Fruit fly (Drosophila melanogaster): ENCODE data around the gene CG12025.

The CG12025 gene

DNA sequence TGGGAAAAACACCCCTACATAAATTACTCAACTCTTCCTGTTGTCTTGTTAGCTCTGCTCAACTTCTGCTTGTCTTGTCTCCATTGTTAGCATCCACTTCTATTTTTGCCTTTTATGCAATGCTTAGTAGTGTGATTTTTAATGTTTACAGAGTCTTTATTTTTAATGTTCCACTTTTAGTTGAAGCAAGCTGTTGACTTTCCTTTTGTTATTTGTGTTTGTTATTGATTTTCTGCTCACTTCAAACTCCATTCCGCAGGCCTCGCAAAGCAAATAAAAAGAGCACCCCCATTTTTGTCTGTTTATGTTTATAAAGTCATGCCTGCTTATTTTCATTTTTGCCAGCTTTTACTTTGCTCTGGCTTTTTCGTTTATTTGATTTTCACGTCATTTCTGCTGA lies 16.7 kb downstream of the CG12025 start (continued):
- TF ChIP-seq CG12299 (tag; optimal IDR thresholded peaks at IDR 0.05) (no peak), pfk (GFP tag; optimal IDR thresholded peaks at IDR 0.05) (no peak), lab (GFP tag; optimal IDR thresholded peaks at IDR 0.05) (peak; percentile 34), sc (optimal IDR thresholded peaks at IDR 0.05) (no peak), sc (GFP tag; optimal IDR thresholded peaks at IDR 0.05) (no peak), CG15696 (tag; optimal IDR thresholded peaks at IDR 0.05) (no peak), CG32532 (GFP tag; IDR thresholded peaks at IDR 0.05) (no peak), CG15479 (GFP tag; optimal IDR thresholded peaks at IDR 0.05) (no peak), onecut (GFP tag; IDR thresholded peaks at IDR 0.05) (peak; percentile 60), CG6272 (GFP tag; IDR thresholded peaks at IDR 0.05) (no peak), row (GFP tag; IDR thresholded peaks at IDR 0.05) (no peak), rib (GFP tag; IDR thresholded peaks at IDR 0.05) (no peak), CG9932 (GFP tag; IDR thresholded peaks at IDR 0.05) (no peak), Hand (GFP tag; optimal IDR thresholded peaks at IDR 0.05) (no peak), corto (GFP tag; optimal IDR thresholded peaks at IDR 0.05) (no peak), CG2120 (GFP tag; optimal IDR thresholded peaks at IDR 0.05) (peak; percentile 7), CG9609 (GFP tag; optimal IDR thresholded peaks at IDR 0.05) (no peak), Fer1 (GFP tag; optimal IDR thresholded peaks at IDR 0.05) (no peak), Spps (tag; optimal IDR thresholded peaks at IDR 0.05) (no peak), salm (tag; optimal IDR thresholded peaks at IDR 0.05) (no peak), z (GFP tag; IDR thresholded peaks at IDR 0.05) (no peak), bigmax (GFP tag; optimal IDR thresholded peaks at IDR 0.05) (no peak), CG14667 (GFP tag; IDR thresholded peaks at IDR 0.05) (no peak), gsb-n (tag; optimal IDR thresholded peaks at IDR 0.05) (no peak), YL-1 (GFP tag; optimal IDR thresholded peaks at IDR 0.05) (no peak), ci (GFP tag; IDR thresholded peaks at IDR 0.05) (0 out of 3 replicates have a peak, but pooled peaks have one; percentile 33), Oaz (GFP tag; IDR thresholded peaks at IDR 0.05) (no peak), CG6765 (GFP tag; optimal IDR thresholded peaks at IDR 0.05) (no peak), Hmr (GFP tag; optimal IDR thresholded peaks at IDR 0.05) (no peak), Rfx (GFP tag; IDR thresholded peaks at IDR 0.05) (0 out of 2 replicates have a peak, but pooled peaks have one; percentile 16), Med (GFP tag) (peak; percentile 53), bsh (GFP tag; optimal IDR thresholded peaks at IDR 0.05) (no peak), Jarid2 (GFP tag; optimal IDR thresholded peaks at IDR 0.05) (no peak), CG1832 (GFP tag; optimal IDR thresholded peaks at IDR 0.05) (no peak), Scr (GFP tag; IDR thresholded peaks at IDR 0.05; ENCODE audit: partially characterized antibody) (no peak), CG31441 (GFP tag; IDR thresholded peaks at IDR 0.05) (no peak), CG11247 (GFP tag; IDR thresholded peaks at IDR 0.05) (no peak), CG13424 (tag; optimal IDR thresholded peaks at IDR 0.05) (no peak), Ptx1 (GFP tag; IDR thresholded peaks at IDR 0.05) (no peak), ken (GFP tag; IDR thresholded peaks at IDR 0.05) (no peak), CG18599 (GFP tag; optimal IDR thresholded peaks at IDR 0.05) (peak; percentile 21), pan (optimal IDR thresholded peaks at IDR 0.05) (no peak), pan (GFP tag; optimal IDR thresholded peaks at IDR 0.05 in 1 of 2, IDR thresholded peaks at IDR 0.05 in 1 of 2) (peak in 1 of 2 experiments; percentile 5), wek (GFP tag; optimal IDR thresholded peaks at IDR 0.05) (no peak), CG16813 (GFP tag; IDR thresholded peaks at IDR 0.05; ENCODE audit: partially characterized antibody) (no peak), CG2678 (tag; optimal IDR thresholded peaks at IDR 0.05) (peak; percentile 12), CG12071 (GFP tag; optimal IDR thresholded peaks at IDR 0.05) (peak; percentile 2), Dad (GFP tag; optimal IDR thresholded peaks at IDR 0.05) (no peak), CG6654 (GFP tag; optimal IDR thresholded peaks at IDR 0.05) (no peak), CG17328 (GFP tag; IDR thresholded peaks at IDR 0.05) (no peak), CG5180 (GFP tag; optimal IDR thresholded peaks at IDR 0.05) (no peak), CG3847 (GFP tag; IDR thresholded peaks at IDR 0.05) (no peak)
